Fruit fly (Drosophila melanogaster): ENCODE measurements around the gene Teh2.

- TF ChIP-seq CG8159 (tag; optimal IDR thresholded peaks at IDR 0.05) (no peak), Ets98B (GFP tag; IDR thresholded peaks at IDR 0.05) (no peak), CG17806 (tag; optimal IDR thresholded peaks at IDR 0.05) (no peak), CG4496 (GFP tag; IDR thresholded peaks at IDR 0.05) (no peak), Pif1B (GFP tag; optimal IDR thresholded peaks at IDR 0.05) (no peak), Snoo (tag; optimal IDR thresholded peaks at IDR 0.05) (no peak)
Measured at dm6 chr3L:4187930-4188523, at the start of gene Teh2, which contains the start of gene tipE.

Measured in whole organism, pupa.